Fruit fly (Drosophila melanogaster) whole organism, prepupa: Measurements from ENCODE around the gene dnc.

ENCODE experiments used
- CG11294 ChIP-seq: fragments of 200-800 bp; sonication (Bioruptor generic); IDR thresholded peaks from 2 replicates; pipeline ENCODE4 v1.3.6; 2022; ENCODE audit warnings: missing biosample characterization, missing genetic modification characterization
- CG32006 ChIP-seq: fragments of 200-800 bp; sonication (Bioruptor generic); optimal IDR thresholded peaks from 3 replicates; lab custom pipeline; 2017; ENCODE audit warnings: missing biosample characterization, mild to moderate bottlenecking, missing genetic modification characterization
- CG6276 ChIP-seq: fragments of 200-800 bp; sonication (Bioruptor generic); optimal IDR thresholded peaks from 2 replicates; lab custom pipeline; 2017; ENCODE audit warnings: missing biosample characterization, mild to moderate bottlenecking, missing genetic modification characterization
- CG6854 ChIP-seq: fragments of 200-800 bp; sonication (Bioruptor generic); optimal IDR thresholded peaks from 2 replicates; lab custom pipeline; 2017; ENCODE audit warnings: missing biosample characterization, mild to moderate bottlenecking, missing genetic modification characterization
- Ets21C ChIP-seq: fragments of 200-800 bp; sonication (Bioruptor generic); optimal IDR thresholded peaks from 3 replicates; lab custom pipeline; 2016; ENCODE audit warnings: missing biosample characterization, missing genetic modification characterization
- Gug ChIP-seq: fragments of 200-800 bp; sonication (Bioruptor generic); IDR thresholded peaks from 2 replicates; pipeline ENCODE4 v1.3.6; 2022; ENCODE audit warnings: missing biosample characterization, missing genetic modification characterization
- Hr39 ChIP-seq: fragments of 200-800 bp; sonication (Bioruptor generic); optimal IDR thresholded peaks from 2 replicates; lab custom pipeline; 2016; ENCODE audit warnings: missing biosample characterization, missing genetic modification characterization
- Lpt ChIP-seq: fragments of 200-800 bp; sonication (Bioruptor generic); optimal IDR thresholded peaks from 3 replicates; lab custom pipeline; 2016; ENCODE audit warnings: missing biosample characterization, missing genetic modification characterization
- Sox14 ChIP-seq: fragments of 200-800 bp; sonication (Bioruptor generic); optimal IDR thresholded peaks from 3 replicates; lab custom pipeline; 2016; ENCODE audit warnings: missing biosample characterization, missing genetic modification characterization
- pdm3 ChIP-seq: fragments of 200-800 bp; sonication (Bioruptor generic); optimal IDR thresholded peaks from 3 replicates; lab custom pipeline; 2016; ENCODE audit warnings: missing biosample characterization, missing genetic modification characterization

DNA sequence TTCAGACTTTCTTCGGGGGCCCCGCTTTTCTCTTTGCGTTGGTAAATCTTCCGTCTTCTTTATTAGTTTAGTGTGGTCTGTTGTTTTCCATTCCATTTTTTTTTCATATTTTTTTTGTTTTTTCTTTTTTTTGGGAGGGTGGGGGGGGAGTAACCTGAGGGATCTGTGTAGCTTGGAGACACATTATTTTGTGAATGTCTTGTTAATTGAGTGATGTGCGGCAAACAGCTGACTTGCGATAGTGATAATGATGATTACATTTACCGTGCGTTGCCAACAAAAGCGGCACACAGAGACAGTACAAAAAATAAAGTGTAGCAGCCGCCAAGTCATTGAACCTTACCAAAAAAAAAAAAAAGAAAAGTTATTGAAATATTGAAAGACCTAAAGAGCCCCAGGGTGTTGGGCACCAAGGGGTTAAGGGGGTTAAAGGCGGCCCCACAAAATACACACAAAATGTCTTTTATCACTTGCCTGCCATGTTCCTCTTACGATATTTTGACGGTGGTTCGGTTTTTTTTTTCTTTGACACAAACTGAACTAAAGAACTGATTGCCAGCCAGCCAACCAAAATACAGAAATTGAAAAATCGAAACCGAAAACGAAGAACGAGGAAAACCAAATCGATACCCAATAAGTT, 173.5 kb downstream of the dnc start:
- TF ChIP-seq Lpt (GFP tag; lab: Kevin White, UChicago) (no peak), CG11294 (GFP tag; lab: Robert Waterston, UW) (no peak), pdm3 (GFP tag; lab: Kevin White, UChicago) (no peak), Gug (no peak), CG6276 (GFP tag; lab: Kevin White, UChicago) (no peak), Sox14 (no peak), Ets21C (GFP tag; lab: Kevin White, UChicago) (no peak), CG6854 (GFP tag; lab: Kevin White, UChicago) (no peak), CG32006 (GFP tag; lab: Kevin White, UChicago) (no peak), Hr39 (GFP tag; lab: Kevin White, UChicago) (no peak)
